Worm (Caenorhabditis elegans): ENCODE results near the gene Y41D4A.3.
A peak's percentile ranks its signal among the peaks of the same experiment; 100 is the strongest.

Y41D4A.3 gene

DNA sequence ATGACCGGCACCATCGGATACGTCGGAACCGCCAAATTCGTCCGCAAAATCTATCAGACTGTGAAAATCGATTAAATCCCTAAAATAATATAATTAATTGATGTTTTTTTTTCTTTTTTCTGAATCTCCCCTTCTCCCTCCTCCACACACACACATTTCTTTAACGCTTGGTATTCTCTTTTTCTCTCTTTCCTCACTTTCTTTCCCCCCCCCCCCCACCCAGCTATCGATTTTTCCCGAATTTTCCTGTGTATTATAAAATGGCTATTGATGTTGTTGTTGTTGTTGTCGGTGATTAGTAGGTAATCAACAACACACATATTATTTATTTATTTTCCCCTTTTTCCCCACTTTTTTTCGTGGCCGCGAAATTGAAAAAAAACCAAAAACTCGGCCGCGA, 2.3 kb upstream of the Y41D4A.3 start:
- TF ChIP-seq hnd-1 (tag; optimal IDR thresholded peaks at IDR 0.05), result no peak
- no peak for TF ChIP-seq flt-1 (GFP tag; IDR thresholded peaks at IDR 0.05)
- TF ChIP-seq tra-4 (tag; optimal IDR thresholded peaks at IDR 0.05), result no peak

DNA sequence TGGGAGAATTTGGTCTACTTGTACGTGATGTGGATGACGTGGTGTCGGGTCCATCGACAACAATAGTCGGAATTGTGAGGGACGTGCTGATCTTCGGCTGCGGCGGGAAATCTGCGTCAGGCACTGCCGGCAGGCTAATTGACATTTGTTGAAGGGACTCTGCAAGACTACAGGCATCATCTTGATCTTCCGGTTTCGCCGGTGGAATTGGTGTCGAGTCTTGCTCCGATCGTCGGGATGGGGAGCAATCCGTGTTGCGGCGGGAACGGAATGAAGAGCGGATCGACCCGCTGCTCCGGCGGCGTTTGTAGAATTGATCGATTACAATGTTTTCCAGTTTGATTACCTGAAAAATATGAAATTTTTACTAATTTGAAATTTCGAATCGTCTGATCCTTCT, 1.1 kb upstream of the Y41D4A.3 start:
- TF ChIP-seq ceh-36 (tag; optimal IDR thresholded peaks at IDR 0.05) (no peak), ets-7 (tag; optimal IDR thresholded peaks at IDR 0.05) (no peak)

DNA sequence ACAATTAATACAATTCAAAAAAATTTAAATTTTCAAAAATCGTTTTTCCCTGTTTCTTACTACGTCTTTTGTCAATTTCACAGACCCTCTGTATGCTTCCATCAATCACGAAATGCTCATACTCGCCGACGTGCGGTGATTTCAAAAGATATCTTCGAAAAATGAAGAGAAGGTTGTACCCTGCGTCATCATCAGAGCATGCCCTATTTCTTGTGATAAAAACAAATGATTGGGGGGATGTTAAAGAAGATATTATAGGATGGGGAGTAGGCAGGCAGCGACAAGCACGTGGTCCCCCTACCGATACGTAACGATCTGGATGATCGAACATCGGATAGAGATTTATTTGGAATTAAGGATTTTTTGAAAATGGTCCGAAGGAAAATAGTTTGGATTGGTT, 5.0 kb downstream of the Y41D4A.3 start:
- TF ChIP-seq B0310.2 (tag; optimal IDR thresholded peaks at IDR 0.05), result no peak
- no peak for TF ChIP-seq pes-1 (GFP tag; IDR thresholded peaks at IDR 0.05)
- no peak for TF ChIP-seq tbx-11 (GFP tag; IDR thresholded peaks at IDR 0.05)
- TF ChIP-seq hmbx-1 (tag; optimal IDR thresholded peaks at IDR 0.05), result no peak
- TF ChIP-seq ceh-13 (GFP tag; optimal IDR thresholded peaks at IDR 0.05), result no peak
- TF ChIP-seq scrt-1 (GFP tag; IDR thresholded peaks at IDR 0.05), result no peak

DNA sequence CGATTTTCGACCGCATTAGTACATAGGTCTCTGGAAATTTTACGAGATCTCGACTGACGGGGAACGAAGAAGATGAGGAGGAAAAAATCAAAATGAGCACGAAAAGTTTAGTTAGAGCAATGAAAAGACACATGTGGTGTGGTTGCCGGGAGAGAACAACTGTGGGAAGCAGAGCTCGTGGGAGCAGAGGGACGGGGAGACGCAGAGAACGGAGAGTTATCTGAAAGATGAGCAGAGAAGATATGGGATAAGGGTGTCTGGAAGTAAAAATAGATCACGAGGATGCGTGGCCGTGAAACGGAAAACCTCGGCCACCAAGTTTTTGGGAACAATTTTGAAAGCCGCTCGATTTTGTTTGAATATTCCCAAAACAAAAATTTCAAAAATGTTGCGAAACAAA, 8.0 kb downstream of the Y41D4A.3 start, which contains the start of gene Y41D4A.7:
Y41D4A.7 (minus strand) TSS at position 18 of the 400 bp plus-strand sequence.
- no peak for TF ChIP-seq F13C5.2 (tag; optimal IDR thresholded peaks at IDR 0.05)
- TF ChIP-seq ceh-36 (tag; optimal IDR thresholded peaks at IDR 0.05), result no peak
- TF ChIP-seq scrt-1 (GFP tag; IDR thresholded peaks at IDR 0.05), result no peak
- no peak for TF ChIP-seq ets-7 (tag; optimal IDR thresholded peaks at IDR 0.05)
- no peak for TF ChIP-seq hmbx-1 (tag; optimal IDR thresholded peaks at IDR 0.05)
- TF ChIP-seq hnd-1 (tag; optimal IDR thresholded peaks at IDR 0.05), result no peak
- no peak for TF ChIP-seq pes-1 (GFP tag; IDR thresholded peaks at IDR 0.05)
- TF ChIP-seq tra-4 (tag; optimal IDR thresholded peaks at IDR 0.05), result no peak
- no peak for TF ChIP-seq tbx-37 (GFP tag; conservative IDR thresholded peaks at IDR 0.05)
- TF ChIP-seq B0310.2 (tag; optimal IDR thresholded peaks at IDR 0.05), result no peak
- TF ChIP-seq sea-1 (GFP tag; conservative IDR thresholded peaks at IDR 0.05), result no peak
- no peak for TF ChIP-seq flt-1 (GFP tag; IDR thresholded peaks at IDR 0.05)

DNA sequence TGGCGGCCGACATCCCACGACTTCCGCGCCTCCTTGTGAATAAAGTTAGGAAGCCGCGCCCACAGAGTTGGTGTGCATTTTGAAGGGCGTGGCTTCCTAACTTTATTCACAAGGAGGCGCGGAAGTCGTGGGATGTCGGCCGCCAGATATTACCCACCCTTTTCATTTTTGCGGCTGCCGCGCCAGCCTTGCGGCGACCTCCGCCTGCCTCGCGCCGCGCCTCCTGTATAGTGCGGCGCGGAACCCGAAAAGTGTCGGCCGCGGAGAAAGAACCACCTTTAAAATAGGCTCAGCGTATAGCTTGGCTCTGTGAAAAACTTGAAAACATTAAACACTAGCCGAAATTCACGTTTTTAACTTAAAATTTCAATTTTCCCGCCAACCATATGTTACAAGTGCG, 9.9 kb downstream of the Y41D4A.3 start:
- no peak for TF ChIP-seq tbx-37 (GFP tag; conservative IDR thresholded peaks at IDR 0.05)
- no peak for TF ChIP-seq flt-1 (GFP tag; IDR thresholded peaks at IDR 0.05)
- no peak for TF ChIP-seq tra-4 (tag; optimal IDR thresholded peaks at IDR 0.05)
- TF ChIP-seq F13C5.2 (tag; optimal IDR thresholded peaks at IDR 0.05), result no peak
- TF ChIP-seq sea-1 (GFP tag; conservative IDR thresholded peaks at IDR 0.05), result no peak
- TF ChIP-seq B0310.2 (tag; optimal IDR thresholded peaks at IDR 0.05), result no peak
- TF ChIP-seq ceh-36 (tag; optimal IDR thresholded peaks at IDR 0.05), result no peak
- TF ChIP-seq ama-1 (optimal IDR thresholded peaks at IDR 0.05), result no peak
- no peak for TF ChIP-seq hnd-1 (tag; optimal IDR thresholded peaks at IDR 0.05)
- TF ChIP-seq scrt-1 (GFP tag; IDR thresholded peaks at IDR 0.05), result no peak
- TF ChIP-seq tbx-11 (GFP tag; IDR thresholded peaks at IDR 0.05), result no peak

DNA sequence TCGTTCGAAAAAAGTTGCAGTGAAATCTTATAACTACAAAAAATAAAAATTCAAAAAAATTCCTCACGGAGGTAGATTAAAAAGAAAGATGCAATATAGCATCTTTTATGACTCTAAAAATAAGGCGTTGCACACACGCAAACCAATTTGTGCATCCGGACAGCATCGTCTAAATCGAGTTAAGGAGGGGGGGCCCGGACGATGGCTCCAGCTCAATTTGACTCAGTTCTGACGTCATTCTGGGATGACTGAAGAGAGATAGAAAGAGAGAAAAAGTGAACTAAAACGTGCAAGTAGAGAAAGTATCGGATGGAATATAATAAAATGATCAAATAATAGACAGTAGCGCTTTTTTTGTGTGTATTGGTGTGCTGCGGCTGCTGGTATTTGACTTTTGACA, 12.4 kb downstream of the Y41D4A.3 start:
- TF ChIP-seq F13C5.2 (tag; optimal IDR thresholded peaks at IDR 0.05), result no peak
- no peak for TF ChIP-seq tbx-37 (GFP tag; conservative IDR thresholded peaks at IDR 0.05)
- TF ChIP-seq tbx-11 (GFP tag; IDR thresholded peaks at IDR 0.05), result no peak
- TF ChIP-seq hnd-1 (tag; optimal IDR thresholded peaks at IDR 0.05), result no peak
- TF ChIP-seq ama-1 (optimal IDR thresholded peaks at IDR 0.05), result no peak
- TF ChIP-seq ceh-36 (tag; optimal IDR thresholded peaks at IDR 0.05), result no peak
- no peak for TF ChIP-seq flt-1 (GFP tag; IDR thresholded peaks at IDR 0.05)

DNA sequence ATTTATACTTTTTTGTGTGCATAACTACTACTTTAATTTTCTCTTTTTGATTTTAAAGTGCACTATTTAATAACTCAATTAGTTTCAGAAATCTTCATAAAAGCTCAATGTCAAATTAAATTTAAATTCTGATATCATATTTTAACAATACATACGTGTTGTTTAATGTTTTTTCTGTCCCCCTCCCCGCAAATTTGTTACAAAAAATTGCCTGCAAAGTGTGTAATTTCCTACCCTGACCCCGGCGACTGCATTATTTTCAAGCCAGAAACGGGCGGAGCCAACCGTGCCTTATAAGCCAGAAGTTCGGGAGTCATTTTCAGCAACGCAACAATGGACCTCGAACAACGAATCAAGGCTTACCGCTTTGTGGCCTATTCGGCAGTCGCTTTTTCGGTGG, 14.7 kb downstream of the Y41D4A.3 start, which contains the start of gene col-108:
col-108 (plus strand) TSS at position 301 of the 400 bp plus-strand sequence.
- TF ChIP-seq flt-1 (GFP tag; IDR thresholded peaks at IDR 0.05) (no peak), tbx-37 (GFP tag; conservative IDR thresholded peaks at IDR 0.05) (no peak), tbx-11 (GFP tag; IDR thresholded peaks at IDR 0.05) (no peak), pes-1 (GFP tag; IDR thresholded peaks at IDR 0.05) (no peak), F13C5.2 (tag; optimal IDR thresholded peaks at IDR 0.05) (no peak), hmbx-1 (tag; optimal IDR thresholded peaks at IDR 0.05) (no peak), ama-1 (optimal IDR thresholded peaks at IDR 0.05) (no peak)

DNA sequence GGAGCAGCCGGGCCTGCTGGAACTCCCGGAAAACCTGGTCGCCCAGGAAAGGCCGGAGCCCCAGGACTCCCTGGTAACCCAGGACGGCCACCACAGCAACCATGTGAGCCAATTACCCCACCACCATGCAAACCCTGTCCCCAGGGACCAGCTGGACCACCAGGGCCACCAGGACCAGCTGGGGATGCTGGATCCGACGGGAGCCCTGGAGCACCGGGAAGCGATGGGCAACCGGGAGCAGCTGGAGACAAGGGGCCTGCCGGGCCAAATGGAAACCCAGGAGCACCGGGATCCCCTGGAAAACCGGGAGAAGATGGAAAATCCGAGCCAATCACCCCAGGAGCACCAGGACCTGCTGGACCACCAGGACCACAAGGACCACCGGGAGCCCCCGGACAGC, 15.5 kb downstream of the Y41D4A.3 start:
- TF ChIP-seq sea-1 (GFP tag; conservative IDR thresholded peaks at IDR 0.05), result no peak
- TF ChIP-seq hmg-4 (GFP tag; optimal IDR thresholded peaks at IDR 0.05), result peak; percentile 47
- no peak for TF ChIP-seq tra-4 (tag; optimal IDR thresholded peaks at IDR 0.05)
- peak; percentile 75 for TF ChIP-seq aly-1 (tag; optimal IDR thresholded peaks at IDR 0.05)

DNA sequence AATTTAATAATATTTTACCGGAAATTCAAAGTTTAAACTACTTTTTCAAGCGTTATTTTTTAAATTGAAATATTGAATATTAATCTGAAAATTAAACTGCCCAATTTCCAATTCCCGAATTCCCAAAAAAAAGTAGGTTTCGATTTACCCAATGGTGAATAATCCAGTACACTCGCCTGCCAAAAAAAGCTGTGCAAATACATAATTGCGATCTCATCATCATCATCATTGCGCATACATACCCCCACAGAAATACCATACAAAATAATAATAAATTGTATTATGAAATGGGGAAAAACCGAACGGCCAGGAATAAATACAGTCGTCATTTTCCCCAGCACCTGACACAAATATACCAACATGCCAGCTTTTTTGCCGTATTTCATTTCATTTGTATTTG, 18.3 kb downstream of the Y41D4A.3 start, which contains the start of gene Y41D4A.1:
Y41D4A.1 (plus strand) TSS at position 301 of the 400 bp plus-strand sequence.
- no peak for TF ChIP-seq aly-1 (tag; optimal IDR thresholded peaks at IDR 0.05)
- TF ChIP-seq ceh-13 (GFP tag; optimal IDR thresholded peaks at IDR 0.05), result no peak
- no peak for TF ChIP-seq ama-1 (optimal IDR thresholded peaks at IDR 0.05)
- TF ChIP-seq tbx-37 (GFP tag; conservative IDR thresholded peaks at IDR 0.05), result no peak
- TF ChIP-seq hmg-4 (GFP tag; optimal IDR thresholded peaks at IDR 0.05), result no peak
- no peak for TF ChIP-seq flt-1 (GFP tag; IDR thresholded peaks at IDR 0.05)
- no peak for TF ChIP-seq scrt-1 (GFP tag; IDR thresholded peaks at IDR 0.05)
- no peak for TF ChIP-seq ceh-36 (tag; optimal IDR thresholded peaks at IDR 0.05)
- no peak for TF ChIP-seq B0310.2 (tag; optimal IDR thresholded peaks at IDR 0.05)
- no peak for TF ChIP-seq tra-4 (tag; optimal IDR thresholded peaks at IDR 0.05)
- no peak for TF ChIP-seq F13C5.2 (tag; optimal IDR thresholded peaks at IDR 0.05)
- no peak for TF ChIP-seq pes-1 (GFP tag; IDR thresholded peaks at IDR 0.05)
- TF ChIP-seq sea-1 (GFP tag; conservative IDR thresholded peaks at IDR 0.05), result no peak
- TF ChIP-seq ets-7 (tag; optimal IDR thresholded peaks at IDR 0.05), result no peak
- no peak for TF ChIP-seq hnd-1 (tag; optimal IDR thresholded peaks at IDR 0.05)
- no peak for TF ChIP-seq hmbx-1 (tag; optimal IDR thresholded peaks at IDR 0.05)
- TF ChIP-seq tbx-11 (GFP tag; IDR thresholded peaks at IDR 0.05), result no peak
